Fruit fly (Drosophila melanogaster): Measurements from ENCODE around the gene Rsph9.

dm6 chr2L:17412533-17412932, at the start of gene Rsph9:
- TF ChIP-seq EcR (GFP tag; optimal IDR thresholded peaks at IDR 0.05): no peak
- TF ChIP-seq CG8478 (optimal IDR thresholded peaks at IDR 0.05): no peak
- no peak for TF ChIP-seq pan (optimal IDR thresholded peaks at IDR 0.05)
- TF ChIP-seq usp (GFP tag; optimal IDR thresholded peaks at IDR 0.05): no peak
- no peak for TF ChIP-seq Dll (optimal IDR thresholded peaks at IDR 0.05)
- no peak for TF ChIP-seq psq (optimal IDR thresholded peaks at IDR 0.05)
